Fruit fly (Drosophila melanogaster) S2 (cell line): ENCODE results near the gene Mst98Ca.

Experiments used
- CG8478 ChIP-seq: fragments of >200 bp; optimal IDR thresholded peaks from 2 replicates; lab custom pipeline; 2018
- CTCF ChIP-seq, 2 experiments: fragments of >200 bp; optimal IDR thresholded peaks; 2 replicates each; lab custom pipeline; 2018

Gene Mst98Ca

dm6 chr3R:28291038-28291437 is at the start of gene Mst98Ca:
TSS of gene Mst98Ca (plus strand) at chr3R:28291338.
- TF ChIP-seq CTCF (optimal IDR thresholded peaks at IDR 0.05; lab: Kevin White, UChicago) (no peak), CG8478 (no peak)

- no peak for TF ChIP-seq CTCF (optimal IDR thresholded peaks at IDR 0.05; lab: Kevin White, UChicago)
- no peak for TF ChIP-seq CG8478
These were observed 27.6 kb upstream of the Mst98Ca start, which contains the start of gene CG43125 for dm6 chr3R:28263522-28263921. TSS of gene CG43125 (minus strand) at chr3R:28263622.

dm6 chr3R:28264673-28265072 is 26.5 kb upstream of the Mst98Ca start, which contains the start of gene CG43124:
TSS of gene CG43124 (minus strand) at chr3R:28264773.
- TF ChIP-seq CTCF (optimal IDR thresholded peaks at IDR 0.05; lab: Kevin White, UChicago) (no peak), CG8478 (no peak)

dm6 chr3R:28282280-28282679 is 8.9 kb upstream of the Mst98Ca start, which contains the start of gene CG34436:
TSS of gene CG34436 (plus strand) at chr3R:28282580.
- TF ChIP-seq CG8478 = no peak
- TF ChIP-seq CTCF (optimal IDR thresholded peaks at IDR 0.05; lab: Kevin White, UChicago) = no peak

dm6 chr3R:28283419-28283818 is 7.7 kb upstream of the Mst98Ca start, which contains the start of gene CG34437:
TSS of gene CG34437 (plus strand) at chr3R:28283719.
- TF ChIP-seq CG8478 (no peak), CTCF (optimal IDR thresholded peaks at IDR 0.05; lab: Kevin White, UChicago) (no peak)

- TF ChIP-seq CTCF (optimal IDR thresholded peaks at IDR 0.05; lab: Kevin White, UChicago) = no peak
- TF ChIP-seq CG8478 = no peak
These were observed 1.4 kb downstream of the Mst98Ca start, which contains the start of gene Mst98Cb for dm6 chr3R:28292498-28292897. TSS of gene Mst98Cb (plus strand) at chr3R:28292798.

dm6 chr3R:28293748-28294147 is 2.6 kb downstream of the Mst98Ca start, which contains the start of gene UQCR-14L:
TSS of gene UQCR-14L (plus strand) at chr3R:28294048.
- TF ChIP-seq CG8478 = no peak
- no peak for TF ChIP-seq CTCF (optimal IDR thresholded peaks at IDR 0.05; lab: Kevin White, UChicago)

- TF ChIP-seq CG8478 (no peak), CTCF (optimal IDR thresholded peaks at IDR 0.05; lab: Kevin White, UChicago) (no peak)
These were observed 6.4 kb downstream of the Mst98Ca start for dm6 chr3R:28297513-28297912.

dm6 chr3R:28304505-28304904 is 13.4 kb downstream of the Mst98Ca start, which contains the start of gene CG12516:
TSS of gene CG12516 (minus strand) at chr3R:28304605.
- TF ChIP-seq CG8478 (no peak), CTCF (optimal IDR thresholded peaks at IDR 0.05; lab: Kevin White, UChicago) (no peak)

- TF ChIP-seq CG8478 = no peak
- no peak for TF ChIP-seq CTCF (optimal IDR thresholded peaks at IDR 0.05; lab: Kevin White, UChicago)
These were observed 14.8 kb downstream of the Mst98Ca start for dm6 chr3R:28305959-28306358.

- TF ChIP-seq CG8478 = no peak
- TF ChIP-seq CTCF (optimal IDR thresholded peaks at IDR 0.05; lab: Kevin White, UChicago) = no peak
These were observed 17.0 kb downstream of the Mst98Ca start for dm6 chr3R:28307926-28308746.

dm6 chr3R:28317151-28317844 is 26.2 kb downstream of the Mst98Ca start:
- TF ChIP-seq CG8478 (no peak), CTCF (optimal IDR thresholded peaks at IDR 0.05; lab: Kevin White, UChicago) (peak; percentile 76 to 83)

dm6 chr3R:28323718-28324350 is 32.7 kb downstream of the Mst98Ca start:
- TF ChIP-seq CG8478 (no peak), CTCF (optimal IDR thresholded peaks at IDR 0.05; lab: Kevin White, UChicago) (no peak)

dm6 chr3R:28324834-28325233 is 33.7 kb downstream of the Mst98Ca start:
- TF ChIP-seq CG8478 (no peak), CTCF (optimal IDR thresholded peaks at IDR 0.05; lab: Kevin White, UChicago) (no peak)

- no peak for TF ChIP-seq CTCF (optimal IDR thresholded peaks at IDR 0.05; lab: Kevin White, UChicago)
- no peak for TF ChIP-seq CG8478
These were observed 34.3 kb downstream of the Mst98Ca start for dm6 chr3R:28325415-28325814.
